Fruit fly (Drosophila melanogaster) whole organism, embryonic: ENCODE measurements around the gene CG32700.

Experiments used
- Aef1 ChIP-seq: fragments of 200-800 bp; sonication (Bioruptor generic); IDR thresholded peaks from 3 replicates; pipeline ENCODE4 v1.3.6; 2022; ENCODE audit warnings: missing biosample characterization, missing genetic modification characterization
- Atf3 ChIP-seq: fragments of 200-800 bp; sonication (Bioruptor generic); optimal IDR thresholded peaks from 3 replicates; lab custom pipeline; 2016; ENCODE audit warnings: missing biosample characterization, missing genetic modification characterization
- B-H2 ChIP-seq: fragments of 200-800 bp; sonication (Bioruptor generic); optimal IDR thresholded peaks from 2 replicates; lab custom pipeline; 2018; ENCODE audit warnings: missing biosample characterization, mild to moderate bottlenecking, missing genetic modification characterization
- CG10274 ChIP-seq: fragments of 200-800 bp; sonication (Bioruptor generic); optimal IDR thresholded peaks from 3 replicates; lab custom pipeline; 2017; ENCODE audit warnings: missing biosample characterization, mild to moderate bottlenecking, missing genetic modification characterization
- CG10366 ChIP-seq: fragments of 200-800 bp; sonication (Bioruptor generic); IDR thresholded peaks from 2 replicates; pipeline ENCODE4 v1.3.6; 2022; ENCODE audit warnings: missing biosample characterization, missing genetic modification characterization
- CG11093 ChIP-seq: fragments of 200-800 bp; sonication (Bioruptor generic); IDR thresholded peaks from 3 replicates; pipeline ENCODE4 v1.3.6; 2022; ENCODE audit warnings: missing biosample characterization, missing genetic modification characterization
- CG13775 ChIP-seq: fragments of 200-800 bp; sonication (Bioruptor generic); optimal IDR thresholded peaks from 3 replicates; lab custom pipeline; 2017; ENCODE audit warnings: missing biosample characterization, mild to moderate bottlenecking, missing genetic modification characterization
- CG13894 ChIP-seq: fragments of 200-800 bp; sonication (Bioruptor generic); optimal IDR thresholded peaks from 3 replicates; lab custom pipeline; 2018; ENCODE audit warnings: missing biosample characterization, mild to moderate bottlenecking, missing genetic modification characterization, moderate library complexity
- CG17328 ChIP-seq: fragments of 200-800 bp; sonication (Bioruptor generic); IDR thresholded peaks from 2 replicates; pipeline ENCODE4 v1.3.6; 2022; ENCODE audit warnings: missing biosample characterization, missing genetic modification characterization
- CG2889 ChIP-seq: fragments of 200-800 bp; sonication (Bioruptor generic); IDR thresholded peaks from 3 replicates; pipeline ENCODE4 v1.3.6; 2022; ENCODE audit warnings: missing biosample characterization, missing genetic modification characterization
- CG3847 ChIP-seq: fragments of 200-800 bp; sonication (Bioruptor generic); IDR thresholded peaks from 2 replicates; pipeline ENCODE4 v1.3.6; 2022; ENCODE audit warnings: missing biosample characterization, missing genetic modification characterization
- CG4424 ChIP-seq: fragments of 200-800 bp; sonication (Bioruptor generic); optimal IDR thresholded peaks from 3 replicates; lab custom pipeline; 2016; ENCODE audit warnings: missing biosample characterization, missing genetic modification characterization
- CG4820 ChIP-seq: fragments of 200-800 bp; sonication (Bioruptor generic); optimal IDR thresholded peaks from 3 replicates; lab custom pipeline; 2016; ENCODE audit warnings: missing biosample characterization, missing genetic modification characterization
- CG6683 ChIP-seq: fragments of 200-800 bp; sonication (Bioruptor generic); optimal IDR thresholded peaks from 2 replicates; lab custom pipeline; 2017; ENCODE audit warnings: missing biosample characterization, mild to moderate bottlenecking, missing genetic modification characterization, missing genetic modification reagents
- CG7357 ChIP-seq: fragments of 200-800 bp; sonication (Bioruptor generic); IDR thresholded peaks from 3 replicates; pipeline ENCODE4 v1.3.6; 2022; ENCODE audit warnings: missing biosample characterization, missing genetic modification characterization
- CG8281 ChIP-seq: fragments of 200-800 bp; sonication (Bioruptor generic); optimal IDR thresholded peaks from 2 replicates; lab custom pipeline; 2018; ENCODE audit warnings: missing biosample characterization, mild to moderate bottlenecking, missing genetic modification characterization, moderate library complexity
- CHES-1-like ChIP-seq: fragments of 200-800 bp; sonication (Bioruptor generic); optimal IDR thresholded peaks from 2 replicates; lab custom pipeline; 2016; ENCODE audit warnings: missing biosample characterization, missing genetic modification characterization
- Dek ChIP-seq: fragments of 200-800 bp; sonication (Bioruptor generic); optimal IDR thresholded peaks from 3 replicates; lab custom pipeline; 2019; ENCODE audit warnings: missing biosample characterization, mild to moderate bottlenecking, missing genetic modification characterization, moderate library complexity
- GATAe ChIP-seq: fragments of 200-800 bp; sonication (Bioruptor generic); conservative IDR thresholded peaks from 2 replicates; pipeline ENCODE4 v1.3.6; 2022; ENCODE audit warnings: missing biosample characterization, missing genetic modification characterization
- Gug ChIP-seq: fragments of 200-800 bp; sonication (Bioruptor generic); IDR thresholded peaks from 4 replicates; pipeline ENCODE4 v1.3.6; 2022; ENCODE audit warnings: missing biosample characterization, missing genetic modification characterization
- Hsf ChIP-seq: fragments of 200-800 bp; sonication (Bioruptor generic); optimal IDR thresholded peaks from 3 replicates; lab custom pipeline; 2016; ENCODE audit warnings: missing biosample characterization, missing genetic modification characterization
- MBD-R2 ChIP-seq: fragments of 200-800 bp; sonication (Bioruptor generic); IDR thresholded peaks from 2 replicates; pipeline ENCODE4 v1.3.6; 2022; ENCODE audit warnings: missing biosample characterization, missing genetic modification characterization
- Rx ChIP-seq: fragments of 200-800 bp; sonication (Bioruptor generic); IDR thresholded peaks from 2 replicates; pipeline ENCODE4 v1.3.6; 2022; ENCODE audit warnings: missing biosample characterization, missing genetic modification characterization
- Sox100B ChIP-seq: fragments of 200-800 bp; sonication (Bioruptor generic); optimal IDR thresholded peaks from 3 replicates; lab custom pipeline; 2018; ENCODE audit warnings: missing biosample characterization, mild to moderate bottlenecking, missing genetic modification characterization
- Spps ChIP-seq: fragments of 200-800 bp; sonication (Bioruptor generic); optimal IDR thresholded peaks from 2 replicates; lab custom pipeline; 2018; ENCODE audit warnings: missing biosample characterization, mild to moderate bottlenecking, missing genetic modification characterization
- ab ChIP-seq: fragments of 200-800 bp; sonication (Bioruptor generic); optimal IDR thresholded peaks from 2 replicates; lab custom pipeline; 2016; ENCODE audit warnings: missing biosample characterization, missing genetic modification characterization
- amos ChIP-seq: fragments of 200-800 bp; sonication (Bioruptor generic); IDR thresholded peaks from 2 replicates; pipeline ENCODE4 v1.3.6; 2022; ENCODE audit warnings: missing biosample characterization, missing genetic modification characterization; ENCODE audit not compliant: partially characterized antibody
- bigmax ChIP-seq: fragments of 200-800 bp; sonication (Bioruptor generic); optimal IDR thresholded peaks from 2 replicates; lab custom pipeline; 2018; ENCODE audit warnings: missing biosample characterization, mild to moderate bottlenecking, missing genetic modification characterization
- chm ChIP-seq: fragments of 200-800 bp; sonication (Bioruptor generic); IDR thresholded peaks from 2 replicates; pipeline ENCODE4 v1.3.6; 2022; ENCODE audit warnings: missing biosample characterization, missing genetic modification characterization
- croc ChIP-seq: fragments of 200-800 bp; sonication (Bioruptor generic); conservative IDR thresholded peaks from 3 replicates; pipeline ENCODE4 v1.3.6; 2022; ENCODE audit warnings: missing biosample characterization, missing genetic modification characterization
- crp ChIP-seq, 2 experiments: fragments of 200-800 bp; sonication (Bioruptor generic); optimal IDR thresholded peaks; 2 replicates in 1 of 2; 3 replicates in 1 of 2; lab custom pipeline; 2017; ENCODE audit warnings: missing biosample characterization in 2 of 2, missing genetic modification characterization in 2 of 2, mild to moderate bottlenecking in 1 of 2, moderate library complexity in 1 of 2
- esg ChIP-seq: fragments of 200-800 bp; sonication (Bioruptor generic); conservative IDR thresholded peaks from 2 replicates; pipeline ENCODE4 v1.3.6; 2022; ENCODE audit warnings: missing biosample characterization, missing genetic modification characterization
- eve ChIP-seq, 2 experiments: fragments of >200 bp; optimal IDR thresholded peaks; 2 replicates each; lab custom pipeline; 2017; ENCODE audit warnings: missing biosample characterization in 2 of 2, missing genetic modification characterization in 2 of 2
- exex ChIP-seq: fragments of 200-800 bp; sonication (Bioruptor generic); optimal IDR thresholded peaks from 4 replicates; lab custom pipeline; 2018; ENCODE audit warnings: missing biosample characterization, mild to moderate bottlenecking, missing genetic modification characterization, moderate library complexity
- fd3F ChIP-seq: fragments of 200-800 bp; sonication (Bioruptor generic); optimal IDR thresholded peaks from 2 replicates; lab custom pipeline; 2018; ENCODE audit warnings: missing biosample characterization, mild to moderate bottlenecking, missing genetic modification characterization, moderate library complexity
- gfzf ChIP-seq: fragments of 200-800 bp; sonication (Bioruptor generic); optimal IDR thresholded peaks from 2 replicates; lab custom pipeline; 2016; ENCODE audit warnings: missing biosample characterization, mild to moderate bottlenecking, missing genetic modification characterization, moderate library complexity
- her ChIP-seq: fragments of 200-800 bp; sonication (Bioruptor generic); optimal IDR thresholded peaks from 2 replicates; lab custom pipeline; 2016; ENCODE audit warnings: missing biosample characterization, missing genetic modification characterization
- lilli ChIP-seq: fragments of 200-800 bp; sonication (Bioruptor generic); optimal IDR thresholded peaks from 3 replicates; lab custom pipeline; 2016; ENCODE audit warnings: missing biosample characterization, missing genetic modification characterization
- nmo ChIP-seq: fragments of 200-800 bp; sonication (Bioruptor generic); optimal IDR thresholded peaks from 2 replicates; lab custom pipeline; 2018; ENCODE audit warnings: missing biosample characterization, mild to moderate bottlenecking, missing genetic modification characterization, moderate library complexity
- onecut ChIP-seq: fragments of 200-800 bp; sonication (Bioruptor generic); IDR thresholded peaks from 2 replicates; pipeline ENCODE4 v1.3.6; 2022; ENCODE audit warnings: missing biosample characterization, missing genetic modification characterization
- org-1 ChIP-seq: fragments of 200-800 bp; sonication (Bioruptor generic); optimal IDR thresholded peaks from 2 replicates; lab custom pipeline; 2017; ENCODE audit warnings: missing biosample characterization, missing genetic modification characterization
- phol ChIP-seq: fragments of 200-800 bp; sonication (Bioruptor generic); optimal IDR thresholded peaks from 3 replicates; lab custom pipeline; 2018; ENCODE audit warnings: missing biosample characterization, mild to moderate bottlenecking, missing genetic modification characterization, moderate library complexity
- run ChIP-seq: fragments of 200-800 bp; sonication (Bioruptor generic); optimal IDR thresholded peaks from 3 replicates; lab custom pipeline; 2018; ENCODE audit warnings: missing biosample characterization, mild to moderate bottlenecking, missing genetic modification characterization
- sna ChIP-seq: fragments of 200-800 bp; sonication (Bioruptor generic); IDR thresholded peaks from 2 replicates; pipeline ENCODE4 v1.3.6; 2022; ENCODE audit warnings: missing biosample characterization, missing genetic modification characterization; ENCODE audit not compliant: partially characterized antibody
- ssp ChIP-seq: fragments of 200-800 bp; sonication (Bioruptor generic); IDR thresholded peaks from 2 replicates; pipeline ENCODE4 v1.3.6; 2022; ENCODE audit warnings: missing biosample characterization, missing genetic modification characterization
- toy ChIP-seq: fragments of 200-800 bp; sonication (Bioruptor generic); IDR thresholded peaks from 2 replicates; pipeline ENCODE4 v1.3.6; 2022; ENCODE audit warnings: missing biosample characterization, missing genetic modification characterization
- trh ChIP-seq: fragments of 200-800 bp; sonication (Bioruptor generic); optimal IDR thresholded peaks from 2 replicates; lab custom pipeline; 2016; ENCODE audit warnings: missing biosample characterization, missing genetic modification characterization
- yki ChIP-seq: fragments of >200 bp; optimal IDR thresholded peaks from 3 replicates; lab custom pipeline; 2018
- zen ChIP-seq: fragments of 200-800 bp; sonication (Bioruptor generic); optimal IDR thresholded peaks from 3 replicates; lab custom pipeline; 2018; ENCODE audit warnings: missing biosample characterization, mild to moderate bottlenecking, missing genetic modification characterization, moderate library complexity

Gene CG32700

dm6 chrX:9499994-9500804 lies 50.4 kb downstream of the CG32700 start, which contains the start of gene mgl (continued):
- TF ChIP-seq sna (GFP tag; lab: Robert Waterston, UW) (no peak), trh (GFP tag; lab: Kevin White, UChicago) (peak; percentile 43), CG13894 (tag; lab: Kevin White, UChicago) (peak; percentile 20), amos (GFP tag; lab: Robert Waterston, UW) (peak; percentile 50; the same call in 1 of the 2 replicates), CG13775 (GFP tag; lab: Kevin White, UChicago) (peak; percentile 71), gfzf (GFP tag; lab: Kevin White, UChicago) (no peak), bigmax (no peak), esg (GFP tag; lab: Robert Waterston, UW) (peak; percentile 54), B-H2 (GFP tag; lab: Kevin White, UChicago) (peak; percentile 12), MBD-R2 (GFP tag; lab: Robert Waterston, UW) (no peak), zen (peak; percentile 23), CG4820 (peak; percentile 77), Atf3 (GFP tag; lab: Kevin White, UChicago) (peak; percentile 64), Dek (tag; lab: Kevin White, UChicago) (peak; percentile 5), Sox100B (peak; percentile 78), CG17328 (GFP tag; lab: Robert Waterston, UW) (peak; percentile 57), GATAe (GFP tag; lab: Robert Waterston, UW) (no peak), CG4424 (peak; percentile 81), CG2889 (GFP tag; lab: Robert Waterston, UW) (no peak), CG6683 (peak; percentile 58), chm (GFP tag; lab: Robert Waterston, UW) (no peak; the same call in 1 of the 2 replicates), fd3F (peak; percentile 28), CHES-1-like (GFP tag; lab: Kevin White, UChicago) (no peak), CG3847 (no peak; the same call in 1 of the 2 replicates), nmo (GFP tag; lab: Kevin White, UChicago) (peak; percentile 89), her (GFP tag; lab: Kevin White, UChicago) (no peak), Gug (GFP tag; lab: Robert Waterston, UW) (peak; percentile 50), ab (GFP tag; lab: Kevin White, UChicago) (peak; percentile 51), croc (GFP tag; lab: Robert Waterston, UW) (peak; percentile 59; the same call in 2 of the 3 replicates), org-1 (GFP tag; lab: Kevin White, UChicago) (peak; percentile 85), phol (peak; percentile 89), lilli (GFP tag; lab: Kevin White, UChicago) (peak; percentile 80), Hsf (peak; percentile 76), Aef1 (GFP tag; lab: Robert Waterston, UW) (peak; percentile 14; the same call in 1 of the 3 replicates), CG10274 (GFP tag; lab: Kevin White, UChicago) (peak; percentile 27), CG8281 (no peak), Spps (peak; percentile 53), CG11093 (GFP tag; lab: Robert Waterston, UW) (0 out of 3 replicates have a peak, but pooled peaks have one; percentile 26), ssp (peak; percentile 41; the same call in 1 of the 2 replicates), exex (peak; percentile 18), eve (GFP tag; optimal IDR thresholded peaks at IDR 0.05; lab: Kevin White, UChicago) (peak in 1 of 2 experiments; percentile 94), toy (GFP tag; lab: Robert Waterston, UW) (no peak), CG7357 (peak; percentile 48; the same call in 1 of the 3 replicates), run (tag; lab: Kevin White, UChicago) (peak; percentile 60), crp (GFP tag; optimal IDR thresholded peaks at IDR 0.05; lab: Kevin White, UChicago) (peak in 1 of 2 experiments; percentile 36), onecut (GFP tag; lab: Robert Waterston, UW) (peak; percentile 43), CG10366 (GFP tag; lab: Robert Waterston, UW) (peak; percentile 17; the same call in 1 of the 2 replicates), yki (lab: Kevin White, UChicago) (no peak), Rx (GFP tag; lab: Robert Waterston, UW) (peak; percentile 61)
